Worm (Caenorhabditis elegans) whole organism, L4 larva: ENCODE results near the gene ZC8.6.

ENCODE experiments used
- D1046.2 ChIP-seq: fragments of 200-800 bp; sonication (Bioruptor generic); IDR thresholded peaks from 2 replicates; pipeline ENCODE4 v1.3.6; 2022; ENCODE audit warnings: missing genetic modification characterization, missing compliant biosample characterization
- F10B5.3 ChIP-seq: sonication (generic microtip); optimal IDR thresholded peaks from 2 replicates; lab custom pipeline; 2016; ENCODE audit warnings: mild to moderate bottlenecking, missing genetic modification characterization, missing compliant biosample characterization
- F37D6.2 ChIP-seq: sonication (generic microtip); optimal IDR thresholded peaks from 2 replicates; lab custom pipeline; 2016; ENCODE audit warnings: mild to moderate bottlenecking, missing genetic modification characterization, missing compliant biosample characterization
- T26A8.4 ChIP-seq: fragments of 200-800 bp; sonication (Bioruptor generic); IDR thresholded peaks from 2 replicates; pipeline ENCODE4 v1.3.6; 2022; ENCODE audit warnings: missing genetic modification characterization, missing compliant biosample characterization
- Y5F2A.4 ChIP-seq: fragments of 200-800 bp; sonication (Bioruptor generic); optimal IDR thresholded peaks from 2 replicates; lab custom pipeline; 2018; ENCODE audit warnings: mild to moderate bottlenecking, missing genetic modification characterization, missing compliant biosample characterization
- Y75B8A.6 ChIP-seq: fragments of 200-800 bp; sonication (Bioruptor generic); IDR thresholded peaks from 2 replicates; pipeline ENCODE4 v1.3.6; 2022; ENCODE audit warnings: missing genetic modification reagents, missing genetic modification characterization, missing compliant biosample characterization
- ZK337.2 ChIP-seq: fragments of 200-800 bp; sonication (Bioruptor generic); IDR thresholded peaks from 2 replicates; pipeline ENCODE4 v1.3.6; 2022; ENCODE audit warnings: missing genetic modification reagents, missing genetic modification characterization, missing compliant biosample characterization
- ZK546.5 ChIP-seq, 2 experiments: sonication (generic microtip); optimal IDR thresholded peaks; 2 replicates each; lab custom pipeline; 2017; ENCODE audit warnings: missing biosample characterization in 2 of 2, missing genetic modification characterization in 2 of 2
- aly-2 ChIP-seq: sonication (generic microtip); optimal IDR thresholded peaks from 2 replicates; lab custom pipeline; 2018; ENCODE audit warnings: missing biosample characterization, missing genetic modification characterization
- arid-1 ChIP-seq: fragments of 200-800 bp; sonication (Bioruptor generic); conservative IDR thresholded peaks from 2 replicates; pipeline ENCODE4 v1.3.6; 2022; ENCODE audit warnings: missing genetic modification reagents, missing genetic modification characterization, missing compliant biosample characterization
- ceh-32 ChIP-seq: sonication (generic microtip); optimal IDR thresholded peaks from 2 replicates; lab custom pipeline; 2016; ENCODE audit warnings: mild to moderate bottlenecking, missing genetic modification characterization, missing compliant biosample characterization; ENCODE audit not compliant: poor library complexity
- ceh-44 ChIP-seq: fragments of 200-800 bp; sonication (Bioruptor generic); IDR thresholded peaks from 2 replicates; pipeline ENCODE4 v1.3.6; 2022; ENCODE audit warnings: missing genetic modification reagents, missing genetic modification characterization, missing compliant biosample characterization
- cey-2 ChIP-seq: sonication (generic microtip); optimal IDR thresholded peaks from 3 replicates; lab custom pipeline; 2017; ENCODE audit warnings: missing genetic modification characterization, mild to moderate bottlenecking, missing compliant biosample characterization, antibody characterized with exemption, borderline replicate concordance; ENCODE audit not compliant: insufficient read depth
- ctbp-1 ChIP-seq: fragments of 200-800 bp; sonication (Bioruptor generic); IDR thresholded peaks from 2 replicates; pipeline ENCODE4 v1.3.6; 2022; ENCODE audit warnings: missing genetic modification reagents, missing genetic modification characterization, missing compliant biosample characterization
- daf-16 ChIP-seq, 3 experiments: sonication (generic microtip); optimal IDR thresholded peaks; 2 replicates each; lab custom pipeline; 2016 to 2017; ENCODE audit warnings: missing genetic modification characterization in 3 of 3, missing genetic modification reagents in 3 of 3, mild to moderate bottlenecking in 2 of 3, missing compliant biosample characterization in 2 of 3, missing biosample characterization in 1 of 3, moderate library complexity in 1 of 3
- daf-19 ChIP-seq: fragments of 200-800 bp; sonication (Bioruptor generic); conservative IDR thresholded peaks from 2 replicates; pipeline ENCODE4 v1.3.6; 2022; ENCODE audit warnings: missing genetic modification characterization, missing compliant biosample characterization
- daf-8 ChIP-seq: fragments of 200-800 bp; sonication (Bioruptor generic); IDR thresholded peaks from 2 replicates; pipeline ENCODE4 v1.3.6; 2022; ENCODE audit warnings: missing genetic modification characterization, missing compliant biosample characterization
- dmd-6 ChIP-seq: fragments of 200-800 bp; sonication (Bioruptor generic); IDR thresholded peaks from 2 replicates; pipeline ENCODE4 v1.3.6; 2022; ENCODE audit warnings: missing genetic modification reagents, missing genetic modification characterization, missing compliant biosample characterization
- egl-27 ChIP-seq: sonication (generic microtip); optimal IDR thresholded peaks from 3 replicates; lab custom pipeline; 2017; ENCODE audit warnings: missing biosample characterization, missing genetic modification reagents, missing genetic modification characterization
- egl-43 ChIP-seq: fragments of 200-800 bp; sonication (Bioruptor generic); IDR thresholded peaks from 2 replicates; pipeline ENCODE4 v1.3.6; 2022; ENCODE audit warnings: missing genetic modification reagents, missing genetic modification characterization, missing compliant biosample characterization
- hlh-30 ChIP-seq: sonication (generic microtip); optimal IDR thresholded peaks from 2 replicates; lab custom pipeline; 2017; ENCODE audit warnings: antibody characterized with exemption, mild to moderate bottlenecking, missing genetic modification characterization, missing compliant biosample characterization; ENCODE audit not compliant: insufficient read depth
- lin-38 ChIP-seq: fragments of 200-800 bp; sonication (Bioruptor generic); IDR thresholded peaks from 2 replicates; pipeline ENCODE4 v1.3.6; 2022; ENCODE audit warnings: missing genetic modification reagents, missing genetic modification characterization, missing compliant biosample characterization
- lir-3 ChIP-seq: sonication (generic microtip); optimal IDR thresholded peaks from 2 replicates; lab custom pipeline; 2016; ENCODE audit warnings: mild to moderate bottlenecking, missing genetic modification characterization, missing compliant biosample characterization
- lsy-2 ChIP-seq, 2 experiments: fragments of 150-350 bp in 1 of 2; sonication (generic microtip) in 1 of 2; optimal IDR thresholded peaks; 2 replicates each; lab custom pipeline; 2014 to 2017; ENCODE audit warnings: missing biosample characterization in 2 of 2, missing genetic modification characterization in 2 of 2
- mdt-29 ChIP-seq: fragments of 200-800 bp; sonication (Bioruptor generic); IDR thresholded peaks from 2 replicates; pipeline ENCODE4 v1.3.6; 2022; ENCODE audit warnings: missing genetic modification reagents, missing genetic modification characterization, missing compliant biosample characterization
- mep-1 ChIP-seq: fragments of 150-350 bp; sonication (generic microtip); optimal IDR thresholded peaks from 3 replicates; lab custom pipeline; 2014; ENCODE audit warnings: missing biosample characterization, missing genetic modification characterization
- nhr-102 ChIP-seq: sonication (generic microtip); optimal IDR thresholded peaks from 2 replicates; lab custom pipeline; 2016; ENCODE audit warnings: mild to moderate bottlenecking, missing genetic modification characterization, moderate library complexity, missing compliant biosample characterization
- nhr-11 ChIP-seq: fragments of 150-350 bp; optimal IDR thresholded peaks from 2 replicates; lab custom pipeline; 2014; ENCODE audit warnings: missing biosample characterization, missing genetic modification characterization
- nhr-111 ChIP-seq: fragments of 200-800 bp; sonication (Bioruptor generic); optimal IDR thresholded peaks from 2 replicates; lab custom pipeline; 2018; ENCODE audit warnings: mild to moderate bottlenecking, missing genetic modification characterization, missing compliant biosample characterization
- nhr-28 ChIP-seq: fragments of 150-350 bp; optimal IDR thresholded peaks from 2 replicates; lab custom pipeline; 2014; ENCODE audit warnings: missing biosample characterization, missing genetic modification characterization
- php-3 ChIP-seq: fragments of 200-800 bp; sonication (Bioruptor generic); IDR thresholded peaks from 2 replicates; pipeline ENCODE4 v1.3.6; 2022; ENCODE audit warnings: missing genetic modification reagents, missing genetic modification characterization, missing compliant biosample characterization
- pqm-1 ChIP-seq: sonication (generic microtip); optimal IDR thresholded peaks from 2 replicates; lab custom pipeline; 2017; ENCODE audit warnings: missing biosample characterization, missing genetic modification characterization
- set-16 ChIP-seq: fragments of 200-800 bp; sonication (Bioruptor generic); IDR thresholded peaks from 2 replicates; pipeline ENCODE4 v1.3.6; 2022; ENCODE audit warnings: missing genetic modification reagents, missing genetic modification characterization, missing compliant biosample characterization
- skn-1 ChIP-seq: fragments of 150-350 bp; optimal IDR thresholded peaks from 2 replicates; lab custom pipeline; 2014; ENCODE audit warnings: missing biosample characterization, missing genetic modification characterization
- tag-97 ChIP-seq: fragments of 200-800 bp; sonication (Bioruptor generic); IDR thresholded peaks from 2 replicates; pipeline ENCODE4 v1.3.6; 2022; ENCODE audit warnings: missing genetic modification characterization, missing compliant biosample characterization
- tra-1 ChIP-seq: fragments of 200-800 bp; sonication (Bioruptor generic); IDR thresholded peaks from 2 replicates; pipeline ENCODE4 v1.3.6; 2022; ENCODE audit warnings: missing genetic modification reagents, missing genetic modification characterization, missing compliant biosample characterization
- unc-39 ChIP-seq: sonication (generic microtip); optimal IDR thresholded peaks from 2 replicates; lab custom pipeline; 2017; ENCODE audit warnings: missing biosample characterization, missing genetic modification characterization
- vab-7 ChIP-seq: fragments of 200-800 bp; sonication (Bioruptor generic); IDR thresholded peaks from 2 replicates; pipeline ENCODE4 v1.3.6; 2022; ENCODE audit warnings: missing genetic modification reagents, missing genetic modification characterization, missing compliant biosample characterization

The ZC8.6 gene

DNA sequence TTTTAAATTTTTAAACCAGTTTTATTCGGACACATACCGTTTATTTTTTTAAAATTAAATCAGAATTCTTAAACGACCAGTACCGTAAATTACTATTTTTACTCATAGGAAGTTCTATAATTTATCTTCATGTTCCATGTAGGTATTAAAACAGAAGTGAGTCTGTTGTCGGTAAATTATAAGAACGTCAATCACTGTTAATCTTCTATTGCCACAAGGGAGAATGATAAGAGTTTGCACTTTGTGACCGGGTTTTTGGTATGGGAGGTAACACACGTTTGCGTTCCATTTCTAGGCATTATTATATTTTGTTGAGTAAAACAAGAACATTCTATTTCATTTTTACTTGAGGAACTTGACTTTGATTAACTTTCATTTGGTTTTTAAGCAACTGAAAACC, 11.6 kb upstream of the ZC8.6 start, which contains the start of gene hsd-3:
Gene hsd-3, plus strand, starts transcription at position 301 of the 400 bp plus-strand sequence.
- TF ChIP-seq dmd-6 (GFP tag; lab: Robert Waterston, UW) = peak; percentile 17; the same call in 1 of the 2 replicates
- TF ChIP-seq egl-43 = no peak
- TF ChIP-seq F37D6.2 (tag; lab: Kevin White, UChicago) = no peak
- no peak for TF ChIP-seq cey-2 (tag; lab: Kevin White, UChicago)
- TF ChIP-seq nhr-11 (tag; lab: Kevin White, UChicago) = no peak
- no peak for TF ChIP-seq vab-7

DNA sequence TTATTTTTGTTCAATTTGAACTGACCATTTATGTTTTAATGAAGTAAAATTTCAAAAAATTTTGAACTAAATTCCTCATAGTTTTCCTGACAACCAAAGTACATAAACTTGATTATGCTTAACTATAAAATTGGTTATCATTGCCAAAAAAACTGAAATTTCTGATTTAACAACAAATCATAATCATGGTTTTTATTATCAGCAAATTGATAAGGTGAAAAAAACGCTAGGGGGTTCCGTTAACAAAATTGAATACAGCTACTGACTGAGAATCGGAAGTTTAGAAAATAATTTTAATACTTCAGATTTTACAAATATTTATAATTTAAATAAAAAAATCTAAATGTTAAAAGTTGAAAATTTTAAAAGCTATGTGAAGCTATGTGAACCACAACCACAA, 9.6 kb upstream of the ZC8.6 start:
- peak; percentile 32 for TF ChIP-seq nhr-28 (tag; lab: Kevin White, UChicago)
- peak; percentile 54 for TF ChIP-seq pqm-1 (tag; lab: Kevin White, UChicago)
- no peak for TF ChIP-seq ZK337.2 (GFP tag; lab: Robert Waterston, UW)
- no peak for TF ChIP-seq daf-16 (GFP tag; optimal IDR thresholded peaks at IDR 0.05; lab: Kevin White, UChicago)
- TF ChIP-seq daf-16 (tag; optimal IDR thresholded peaks at IDR 0.05; lab: Kevin White, UChicago) = peak; percentile 42
- TF ChIP-seq, all 104 proteins: peak for 3

DNA sequence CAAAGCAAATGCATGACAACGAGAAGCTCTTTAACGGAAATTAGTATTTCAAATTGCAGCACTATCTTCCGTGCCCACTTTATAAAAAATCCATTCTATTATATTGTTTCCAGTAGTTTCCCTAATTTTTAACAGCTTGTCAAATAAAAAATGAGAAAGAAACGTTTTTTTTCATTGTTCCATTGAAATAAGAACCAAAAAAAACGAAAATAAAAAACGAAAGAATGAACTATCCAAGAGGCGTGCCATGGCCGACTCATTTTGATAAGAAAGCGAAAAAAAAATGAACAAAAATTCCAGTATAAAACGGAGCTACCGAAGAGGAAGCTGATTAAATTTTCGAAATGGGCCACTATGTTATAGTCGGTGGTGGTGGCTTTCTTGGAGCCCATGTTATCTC, 7.5 kb upstream of the ZC8.6 start, which contains the start of gene hsd-2:
Gene hsd-2, plus strand, starts transcription at position 301 of the 400 bp plus-strand sequence.
- TF ChIP-seq T26A8.4 (GFP tag; lab: Robert Waterston, UW) (no peak), nhr-28 (tag; lab: Kevin White, UChicago) (no peak), ceh-32 (no peak), nhr-102 (tag; lab: Kevin White, UChicago) (no peak), ceh-44 (GFP tag; lab: Robert Waterston, UW) (no peak), D1046.2 (GFP tag; lab: Robert Waterston, UW) (no peak), tra-1 (GFP tag; lab: Robert Waterston, UW) (no peak), lin-38 (no peak), aly-2 (tag; lab: Kevin White, UChicago) (no peak), hlh-30 (no peak), daf-19 (no peak), vab-7 (no peak), unc-39 (tag; lab: Kevin White, UChicago) (no peak), dmd-6 (GFP tag; lab: Robert Waterston, UW) (no peak)

DNA sequence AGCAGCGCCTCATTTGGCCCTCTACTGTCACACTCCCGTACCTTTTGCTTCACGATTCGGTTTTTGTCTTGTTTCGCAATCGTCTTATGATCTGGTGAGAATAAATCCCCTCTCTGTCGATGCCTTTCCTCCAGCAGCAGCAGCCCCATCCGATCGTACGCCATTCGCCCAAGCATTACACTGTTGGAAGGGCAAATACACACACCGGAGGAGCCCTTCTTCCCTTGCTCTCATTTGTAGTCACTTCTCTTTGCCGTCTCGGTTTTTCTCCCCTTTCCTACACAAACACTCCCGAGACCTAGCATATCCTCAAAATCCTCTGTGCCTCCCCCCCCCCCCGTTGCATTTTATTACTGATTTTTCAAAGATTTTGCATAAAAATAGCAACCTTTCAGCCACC, 1.5 kb upstream of the ZC8.6 start, which contains the start of gene set-30:
Gene set-30, plus strand, starts transcription at position 396 of the 400 bp plus-strand sequence.
- TF ChIP-seq hlh-30 (peak; percentile 4), egl-43 (0 out of 2 replicates have a peak, but pooled peaks have one; percentile 14), arid-1 (GFP tag; lab: Robert Waterston, UW) (no peak), mep-1 (tag; lab: Kevin White, UChicago) (no peak)

DNA sequence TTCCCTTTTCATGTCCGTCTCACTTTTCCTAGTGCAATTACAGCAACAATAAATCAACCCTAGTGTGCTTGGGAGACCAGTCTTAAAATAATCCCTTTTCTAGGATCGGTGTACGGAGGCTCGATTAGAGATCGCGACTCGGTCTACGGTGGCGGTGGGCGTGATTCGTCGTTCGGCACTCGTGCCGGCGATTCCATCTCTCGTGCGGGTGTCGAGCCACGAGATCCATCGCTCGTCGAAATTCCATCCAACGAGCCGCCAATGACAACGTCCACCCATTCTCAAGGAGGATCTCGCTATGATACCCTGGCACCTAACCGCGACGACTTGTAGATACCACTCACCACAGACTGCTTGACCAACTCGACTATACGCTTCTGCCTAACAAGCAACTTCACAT, 4.9 kb downstream of the ZC8.6 start:
- TF ChIP-seq egl-27 (no peak), cey-2 (tag; lab: Kevin White, UChicago) (no peak), ZK337.2 (GFP tag; lab: Robert Waterston, UW) (no peak), F10B5.3 (tag; lab: Kevin White, UChicago) (no peak), pqm-1 (tag; lab: Kevin White, UChicago) (no peak), egl-43 (peak; percentile 66; the same call in 1 of the 2 replicates), ctbp-1 (GFP tag; lab: Robert Waterston, UW) (no peak), daf-8 (GFP tag; lab: Robert Waterston, UW) (no peak), Y5F2A.4 (GFP tag; lab: Kevin White, UChicago) (no peak), set-16 (GFP tag; lab: Robert Waterston, UW) (peak; percentile 70), php-3 (0 out of 2 replicates have a peak, but pooled peaks have one; percentile 11), Y75B8A.6 (GFP tag; lab: Robert Waterston, UW) (no peak), daf-19 (no peak), tag-97 (GFP tag; lab: Robert Waterston, UW) (no peak), ZK546.5 (tag; optimal IDR thresholded peaks at IDR 0.05; lab: Kevin White, UChicago) (no peak), skn-1 (tag; lab: Kevin White, UChicago) (no peak), lir-3 (tag; lab: Kevin White, UChicago) (no peak), mdt-29 (GFP tag; lab: Robert Waterston, UW) (no peak), lsy-2 (tag; optimal IDR thresholded peaks at IDR 0.05; lab: Kevin White, UChicago) (no peak), nhr-111 (GFP tag; lab: Kevin White, UChicago) (no peak)
